Worm (Caenorhabditis elegans) whole organism, late embryonic: ENCODE measurements around the gene srbc-24.

Experiments
- C38D4.7 ChIP-seq: fragments of 200-800 bp; sonication (Bioruptor generic); optimal IDR thresholded peaks from 2 replicates; lab custom pipeline; 2018; ENCODE audit warnings: mild to moderate bottlenecking, missing genetic modification characterization, moderate library complexity, missing compliant biosample characterization
- K02D7.2 ChIP-seq: sonication (generic microtip); optimal IDR thresholded peaks from 2 replicates; lab custom pipeline; 2017; ENCODE audit warnings: mild to moderate bottlenecking, missing genetic modification characterization, missing compliant biosample characterization
- K09A11.1 ChIP-seq: sonication (generic microtip); optimal IDR thresholded peaks from 2 replicates; lab custom pipeline; 2017; ENCODE audit warnings: antibody characterized with exemption, mild to moderate bottlenecking, missing genetic modification characterization, missing compliant biosample characterization; ENCODE audit not compliant: insufficient read depth
- Y22D7AL.16 ChIP-seq: sonication (generic microtip); optimal IDR thresholded peaks from 2 replicates; lab custom pipeline; 2016; ENCODE audit warnings: missing genetic modification characterization, missing compliant biosample characterization
- ahr-1 ChIP-seq: sonication (generic microtip); optimal IDR thresholded peaks from 2 replicates; lab custom pipeline; 2016; ENCODE audit warnings: missing genetic modification characterization, missing compliant biosample characterization
- ama-1 ChIP-seq: fragments of 150-350 bp; optimal IDR thresholded peaks from 2 replicates; lab custom pipeline; 2014
- ceh-30 ChIP-seq: fragments of 150-350 bp; optimal IDR thresholded peaks from 2 replicates; lab custom pipeline; 2014; ENCODE audit warnings: missing biosample characterization, missing genetic modification characterization
- ceh-31 ChIP-seq: sonication (generic microtip); optimal IDR thresholded peaks from 2 replicates; lab custom pipeline; 2016; ENCODE audit warnings: missing genetic modification characterization, missing compliant biosample characterization
- ceh-45 ChIP-seq: fragments of 200-800 bp; sonication (Bioruptor generic); IDR thresholded peaks from 2 replicates; pipeline ENCODE4 v1.3.6; 2022; ENCODE audit warnings: missing genetic modification reagents, missing genetic modification characterization, missing compliant biosample characterization
- ceh-48 ChIP-seq: sonication (generic microtip); optimal IDR thresholded peaks from 2 replicates; lab custom pipeline; 2016; ENCODE audit warnings: missing genetic modification characterization, inconsistent platforms, missing compliant biosample characterization
- ceh-6 ChIP-seq: fragments of 200-800 bp; sonication (Bioruptor generic); optimal IDR thresholded peaks from 2 replicates; lab custom pipeline; 2018; ENCODE audit warnings: mild to moderate bottlenecking, missing genetic modification characterization, missing compliant biosample characterization
- dmd-4 ChIP-seq: sonication (generic microtip); optimal IDR thresholded peaks from 2 replicates; lab custom pipeline; 2016; ENCODE audit warnings: borderline replicate concordance, missing genetic modification characterization, missing compliant biosample characterization
- elt-4 ChIP-seq: sonication (generic microtip); optimal IDR thresholded peaks from 2 replicates; lab custom pipeline; 2016; ENCODE audit warnings: missing genetic modification characterization, missing compliant biosample characterization
- ets-4 ChIP-seq: sonication (generic microtip); optimal IDR thresholded peaks from 2 replicates; lab custom pipeline; 2016; ENCODE audit warnings: missing genetic modification characterization, missing compliant biosample characterization
- fkh-10 ChIP-seq: fragments of 150-350 bp; optimal IDR thresholded peaks from 2 replicates; lab custom pipeline; 2014; ENCODE audit warnings: missing biosample characterization, missing genetic modification reagents, missing genetic modification characterization
- gmeb-2 ChIP-seq: sonication (generic microtip); optimal IDR thresholded peaks from 2 replicates; lab custom pipeline; 2016; ENCODE audit warnings: missing genetic modification characterization, inconsistent platforms, missing compliant biosample characterization
- hlh-15 ChIP-seq: sonication (generic microtip); optimal IDR thresholded peaks from 2 replicates; lab custom pipeline; 2016; ENCODE audit warnings: missing genetic modification characterization, missing compliant biosample characterization
- madf-2 ChIP-seq: sonication (generic microtip); optimal IDR thresholded peaks from 2 replicates; lab custom pipeline; 2017; ENCODE audit warnings: missing genetic modification characterization, missing compliant biosample characterization
- mec-3 ChIP-seq: sonication (generic microtip); optimal IDR thresholded peaks from 2 replicates; lab custom pipeline; 2016; ENCODE audit warnings: borderline replicate concordance, missing genetic modification characterization, missing compliant biosample characterization
- nfya-1 ChIP-seq: sonication (generic microtip); optimal IDR thresholded peaks from 2 replicates; lab custom pipeline; 2017; ENCODE audit warnings: missing genetic modification characterization, mild to moderate bottlenecking, missing compliant biosample characterization, antibody characterized with exemption, moderate library complexity
- odd-2 ChIP-seq: sonication (generic microtip); optimal IDR thresholded peaks from 2 replicates; lab custom pipeline; 2017; ENCODE audit warnings: antibody characterized with exemption, mild to moderate bottlenecking, missing genetic modification characterization, missing compliant biosample characterization
- pha-4 ChIP-seq: fragments of 150-350 bp; optimal IDR thresholded peaks from 2 replicates; lab custom pipeline; 2018; ENCODE audit warnings: missing biosample characterization, missing genetic modification reagents, missing genetic modification characterization
- tbx-2 ChIP-seq: sonication (generic microtip); optimal IDR thresholded peaks from 2 replicates; lab custom pipeline; 2016; ENCODE audit warnings: missing genetic modification characterization, missing compliant biosample characterization
- ttx-3 ChIP-seq: sonication (generic microtip); optimal IDR thresholded peaks from 2 replicates; lab custom pipeline; 2016; ENCODE audit warnings: missing genetic modification reagents, missing genetic modification characterization, missing compliant biosample characterization
- unc-3 ChIP-seq, 2 experiments: fragments of 200-800 bp in 1 of 2; sonication (Bioruptor generic) in 1 of 2; sonication (generic microtip) in 1 of 2; conservative IDR thresholded peaks in 1 of 2; optimal IDR thresholded peaks in 1 of 2; 2 replicates each; pipeline versions ENCODE4 v1.3.6 to Lab custom; 2016 to 2022; ENCODE audit warnings: missing compliant biosample characterization in 2 of 2, missing genetic modification characterization in 2 of 2, missing genetic modification reagents in 1 of 2
- unc-42 ChIP-seq: sonication (generic microtip); optimal IDR thresholded peaks from 2 replicates; lab custom pipeline; 2016; ENCODE audit warnings: missing genotype, missing genetic modification characterization, missing compliant biosample characterization
- unc-55 ChIP-seq: sonication (generic microtip); optimal IDR thresholded peaks from 2 replicates; lab custom pipeline; 2017; ENCODE audit warnings: missing biosample characterization, missing genetic modification reagents, missing genetic modification characterization
- unc-86 ChIP-seq: sonication (generic microtip); optimal IDR thresholded peaks from 2 replicates; lab custom pipeline; 2016; ENCODE audit warnings: missing genetic modification characterization, missing compliant biosample characterization
- ztf-16 ChIP-seq: sonication (generic microtip); optimal IDR thresholded peaks from 2 replicates; lab custom pipeline; 2017; ENCODE audit warnings: missing genetic modification characterization, missing compliant biosample characterization

srbc-24 gene

ce11 chrV:2179214-2179613 is 27.7 kb downstream of the srbc-24 start, which contains the start of gene cyp-33C1:
TSS of gene cyp-33C1 (plus strand) at chrV:2179514.
- no peak for TF ChIP-seq tbx-2 (tag; lab: Kevin White, UChicago)

- no peak for TF ChIP-seq ceh-30 (tag; lab: Kevin White, UChicago)
- TF ChIP-seq ahr-1 (tag; lab: Kevin White, UChicago): no peak
- TF ChIP-seq ztf-16 (tag; lab: Kevin White, UChicago): no peak
- no peak for TF ChIP-seq ceh-48 (tag; lab: Kevin White, UChicago)
- no peak for TF ChIP-seq unc-3 (GFP tag; conservative IDR thresholded peaks at IDR 0.05; lab: Robert Waterston, UW)
- no peak for TF ChIP-seq unc-3 (tag; optimal IDR thresholded peaks at IDR 0.05; lab: Kevin White, UChicago)
- no peak for TF ChIP-seq Y22D7AL.16
- no peak for TF ChIP-seq dmd-4 (tag; lab: Kevin White, UChicago)
- no peak for TF ChIP-seq elt-4
- TF ChIP-seq ceh-31 (tag; lab: Kevin White, UChicago): no peak
- TF ChIP-seq unc-55 (GFP tag; lab: Kevin White, UChicago): no peak
- TF ChIP-seq C38D4.7 (GFP tag; lab: Kevin White, UChicago): no peak
- TF ChIP-seq ceh-6 (GFP tag; lab: Kevin White, UChicago): no peak
- TF ChIP-seq madf-2 (tag; lab: Kevin White, UChicago): no peak
- TF ChIP-seq gmeb-2 (tag; lab: Kevin White, UChicago): no peak
- no peak for TF ChIP-seq ets-4 (tag; lab: Kevin White, UChicago)
- TF ChIP-seq ama-1: no peak
These were observed 30.2 kb downstream of the srbc-24 start, which contains the start of gene srbc-16 for ce11 chrV:2181738-2182137. TSS of gene srbc-16 (plus strand) at chrV:2182038.

- no peak for TF ChIP-seq K02D7.2 (tag; lab: Kevin White, UChicago)
- TF ChIP-seq ttx-3 (tag; lab: Kevin White, UChicago): no peak
- no peak for TF ChIP-seq hlh-15 (tag; lab: Kevin White, UChicago)
These were observed 31.6 kb downstream of the srbc-24 start, which contains the start of gene cyp-33C2 for ce11 chrV:2183162-2183561. TSS of gene cyp-33C2 (plus strand) at chrV:2183488.

ce11 chrV:2185486-2185885 is 33.9 kb downstream of the srbc-24 start:
- TF ChIP-seq mec-3 (tag; lab: Kevin White, UChicago) (no peak), elt-4 (peak; percentile 5), ceh-45 (GFP tag; lab: Robert Waterston, UW) (no peak), madf-2 (tag; lab: Kevin White, UChicago) (no peak), pha-4 (tag; lab: Kevin White, UChicago) (no peak), Y22D7AL.16 (no peak)

- TF ChIP-seq ceh-6 (GFP tag; lab: Kevin White, UChicago): no peak
- TF ChIP-seq nfya-1 (tag; lab: Kevin White, UChicago): peak; percentile 60
These were observed 36.3 kb downstream of the srbc-24 start, which contains the start of gene Y5H2B.3 for ce11 chrV:2187864-2188345. TSS of gene Y5H2B.3 (plus strand) at chrV:2188295.

ce11 chrV:2190383-2190782 is 38.8 kb downstream of the srbc-24 start:
- no peak for TF ChIP-seq unc-42 (tag; lab: Kevin White, UChicago)
- no peak for TF ChIP-seq fkh-10
- no peak for TF ChIP-seq ztf-16 (tag; lab: Kevin White, UChicago)
- TF ChIP-seq ttx-3 (tag; lab: Kevin White, UChicago): no peak
- TF ChIP-seq ceh-48 (tag; lab: Kevin White, UChicago): no peak
- no peak for TF ChIP-seq K09A11.1 (tag; lab: Kevin White, UChicago)
- no peak for TF ChIP-seq ceh-6 (GFP tag; lab: Kevin White, UChicago)
- no peak for TF ChIP-seq unc-86 (tag; lab: Kevin White, UChicago)
- no peak for TF ChIP-seq odd-2 (tag; lab: Kevin White, UChicago)
